Fruit fly (Drosophila melanogaster) whole organism, embryonic: ENCODE measurements around the gene Mer.
A peak's percentile ranks its signal among the peaks of the same experiment; 100 is the strongest.

ENCODE experiments used
- Atf6 ChIP-seq: fragments of 200-800 bp; sonication (Bioruptor generic); IDR thresholded peaks from 2 replicates; pipeline ENCODE4 v1.3.6; 2022; ENCODE audit warnings: missing biosample characterization, missing genetic modification characterization
- CG1024 ChIP-seq: fragments of 200-800 bp; sonication (Bioruptor generic); IDR thresholded peaks from 2 replicates; pipeline ENCODE4 v1.3.6; 2022; ENCODE audit warnings: missing biosample characterization, missing genetic modification characterization
- CG10274 ChIP-seq: fragments of 200-800 bp; sonication (Bioruptor generic); optimal IDR thresholded peaks from 3 replicates; lab custom pipeline; 2017; ENCODE audit warnings: missing biosample characterization, mild to moderate bottlenecking, missing genetic modification characterization
- CG10654 ChIP-seq: fragments of 200-800 bp; sonication (Bioruptor generic); optimal IDR thresholded peaks from 2 replicates; lab custom pipeline; 2016; ENCODE audit warnings: missing biosample characterization, missing genetic modification characterization
- CG11456 ChIP-seq: fragments of 200-800 bp; sonication (Bioruptor generic); IDR thresholded peaks from 3 replicates; pipeline ENCODE4 v1.3.6; 2022; ENCODE audit warnings: missing biosample characterization, missing genetic modification characterization
- CG11560 ChIP-seq: fragments of 200-800 bp; sonication (Bioruptor generic); IDR thresholded peaks from 3 replicates; pipeline ENCODE4 v1.3.6; 2022; ENCODE audit warnings: missing biosample characterization, missing genetic modification characterization
- CG12744 ChIP-seq: fragments of 200-800 bp; sonication (Bioruptor generic); optimal IDR thresholded peaks from 2 replicates; lab custom pipeline; 2016; ENCODE audit warnings: missing biosample characterization, missing genetic modification characterization
- CG12769 ChIP-seq: fragments of 200-800 bp; sonication (Bioruptor generic); optimal IDR thresholded peaks from 2 replicates; lab custom pipeline; 2019; ENCODE audit warnings: missing biosample characterization, mild to moderate bottlenecking, missing genetic modification characterization, moderate library complexity
- CG13424 ChIP-seq: fragments of 200-800 bp; sonication (Bioruptor generic); optimal IDR thresholded peaks from 2 replicates; lab custom pipeline; 2019; ENCODE audit warnings: missing biosample characterization, mild to moderate bottlenecking, missing genetic modification characterization, moderate library complexity
- CG14050 ChIP-seq: fragments of 200-800 bp; sonication (Bioruptor generic); IDR thresholded peaks from 3 replicates; pipeline ENCODE4 v1.3.6; 2022; ENCODE audit warnings: missing biosample characterization, missing genetic modification characterization
- CG14441 ChIP-seq: fragments of 200-800 bp; sonication (Bioruptor generic); IDR thresholded peaks from 2 replicates; pipeline ENCODE4 v1.3.6; 2022; ENCODE audit warnings: missing biosample characterization, missing genetic modification characterization
- CG15073 ChIP-seq: fragments of 200-800 bp; sonication (Bioruptor generic); optimal IDR thresholded peaks from 2 replicates; lab custom pipeline; 2016; ENCODE audit warnings: missing biosample characterization, missing genetic modification characterization
- CG15514 ChIP-seq: fragments of 200-800 bp; sonication (Bioruptor generic); optimal IDR thresholded peaks from 3 replicates; lab custom pipeline; 2017; ENCODE audit warnings: missing biosample characterization, missing genetic modification characterization, mild to moderate bottlenecking, moderate library complexity, missing genetic modification reagents
- CG17612 ChIP-seq: fragments of 200-800 bp; sonication (Bioruptor generic); IDR thresholded peaks from 2 replicates; pipeline ENCODE4 v1.3.6; 2022; ENCODE audit warnings: missing biosample characterization, missing genetic modification characterization
- CG18764 ChIP-seq: fragments of 200-800 bp; sonication (Bioruptor generic); optimal IDR thresholded peaks from 3 replicates; lab custom pipeline; 2016; ENCODE audit warnings: missing biosample characterization, missing genetic modification characterization
- CG2889 ChIP-seq: fragments of 200-800 bp; sonication (Bioruptor generic); IDR thresholded peaks from 3 replicates; pipeline ENCODE4 v1.3.6; 2022; ENCODE audit warnings: missing biosample characterization, missing genetic modification characterization
- CG32532 ChIP-seq: fragments of 200-800 bp; sonication (Bioruptor generic); IDR thresholded peaks from 2 replicates; pipeline ENCODE4 v1.3.6; 2022; ENCODE audit warnings: missing biosample characterization, missing genetic modification characterization
- CG32772 ChIP-seq: fragments of 200-800 bp; sonication (Bioruptor generic); IDR thresholded peaks from 2 replicates; pipeline ENCODE4 v1.3.6; 2022; ENCODE audit warnings: missing biosample characterization, missing genetic modification characterization
- CG3847 ChIP-seq: fragments of 200-800 bp; sonication (Bioruptor generic); IDR thresholded peaks from 2 replicates; pipeline ENCODE4 v1.3.6; 2022; ENCODE audit warnings: missing biosample characterization, missing genetic modification characterization
- CG3995 ChIP-seq: fragments of 200-800 bp; sonication (Bioruptor generic); optimal IDR thresholded peaks from 3 replicates; lab custom pipeline; 2016; ENCODE audit warnings: missing biosample characterization, missing genetic modification characterization
- CG4707 ChIP-seq: fragments of 200-800 bp; sonication (Bioruptor generic); optimal IDR thresholded peaks from 2 replicates; lab custom pipeline; 2018; ENCODE audit warnings: missing biosample characterization, mild to moderate bottlenecking, missing genetic modification characterization, moderate library complexity
- CG5953 ChIP-seq: fragments of 200-800 bp; sonication (Bioruptor generic); IDR thresholded peaks from 2 replicates; pipeline ENCODE4 v1.3.6; 2022; ENCODE audit warnings: missing biosample characterization, missing genetic modification characterization
- CG9437 ChIP-seq: fragments of 200-800 bp; sonication (Bioruptor generic); optimal IDR thresholded peaks from 2 replicates; lab custom pipeline; 2018; ENCODE audit warnings: missing biosample characterization, mild to moderate bottlenecking, missing genetic modification characterization
- Camta ChIP-seq: fragments of 200-800 bp; sonication (Bioruptor generic); optimal IDR thresholded peaks from 2 replicates; lab custom pipeline; 2016; ENCODE audit warnings: missing biosample characterization, missing genetic modification characterization
- Dfd ChIP-seq, 2 experiments: fragments of >200 bp; optimal IDR thresholded peaks; 2 replicates each; lab custom pipeline; 2017; ENCODE audit warnings: missing biosample characterization in 2 of 2, missing genetic modification characterization in 2 of 2
- E2f2 ChIP-seq: fragments of 200-800 bp; sonication (Bioruptor generic); IDR thresholded peaks from 2 replicates; pipeline ENCODE4 v1.3.6; 2022; ENCODE audit warnings: missing biosample characterization, missing genetic modification characterization
- Ets97D ChIP-seq: fragments of 200-800 bp; sonication (Bioruptor generic); optimal IDR thresholded peaks from 3 replicates; lab custom pipeline; 2016; ENCODE audit warnings: missing biosample characterization, missing genetic modification characterization
- HLH4C ChIP-seq: fragments of 200-800 bp; sonication (Bioruptor generic); IDR thresholded peaks from 3 replicates; pipeline ENCODE4 v1.3.6; 2022; ENCODE audit warnings: missing biosample characterization, missing genetic modification characterization; ENCODE audit not compliant: partially characterized antibody
- Mes4 ChIP-seq: fragments of 200-800 bp; sonication (Bioruptor generic); optimal IDR thresholded peaks from 2 replicates; lab custom pipeline; 2016; ENCODE audit warnings: missing biosample characterization, missing genetic modification characterization
- Oaz ChIP-seq: fragments of 200-800 bp; sonication (Bioruptor generic); IDR thresholded peaks from 2 replicates; pipeline ENCODE4 v1.3.6; 2022; ENCODE audit warnings: missing biosample characterization, missing genetic modification characterization
- Optix ChIP-seq: fragments of 200-800 bp; sonication (Bioruptor generic); IDR thresholded peaks from 3 replicates; pipeline ENCODE4 v1.3.6; 2022; ENCODE audit warnings: missing biosample characterization, missing genetic modification characterization
- Rfx ChIP-seq: fragments of 200-800 bp; sonication (Bioruptor generic); IDR thresholded peaks from 2 replicates; pipeline ENCODE4 v1.3.6; 2022; ENCODE audit warnings: missing biosample characterization, missing genetic modification characterization
- Scr ChIP-seq: fragments of 200-800 bp; sonication (Bioruptor generic); IDR thresholded peaks from 2 replicates; pipeline ENCODE4 v1.3.6; 2022; ENCODE audit warnings: missing biosample characterization, missing genetic modification characterization; ENCODE audit not compliant: partially characterized antibody
- Trl ChIP-seq, 3 experiments: fragments of >200 bp in 2 of 3; fragments of 200-800 bp in 1 of 3; sonication (Bioruptor generic) in 1 of 3; optimal IDR thresholded peaks; 2 replicates in 1 of 3; 3 replicates in 2 of 3; lab custom pipeline; 2016 to 2017; ENCODE audit warnings: missing biosample characterization in 1 of 3, missing genetic modification characterization in 1 of 3
- dimm ChIP-seq: fragments of 200-800 bp; sonication (Bioruptor generic); IDR thresholded peaks from 2 replicates; pipeline ENCODE4 v1.3.6; 2022; ENCODE audit warnings: missing biosample characterization, missing genetic modification characterization
- dysf ChIP-seq: fragments of 200-800 bp; sonication (Bioruptor generic); IDR thresholded peaks from 3 replicates; pipeline ENCODE4 v1.3.6; 2022; ENCODE audit warnings: missing biosample characterization, missing genetic modification characterization
- fu2 ChIP-seq: fragments of 200-800 bp; sonication (Bioruptor generic); optimal IDR thresholded peaks from 2 replicates; lab custom pipeline; 2016; ENCODE audit warnings: missing biosample characterization, missing genetic modification characterization
- gfzf ChIP-seq: fragments of 200-800 bp; sonication (Bioruptor generic); optimal IDR thresholded peaks from 2 replicates; lab custom pipeline; 2016; ENCODE audit warnings: missing biosample characterization, mild to moderate bottlenecking, missing genetic modification characterization, moderate library complexity
- grn ChIP-seq: fragments of 200-800 bp; sonication (Bioruptor generic); optimal IDR thresholded peaks from 3 replicates; lab custom pipeline; 2017; ENCODE audit warnings: missing biosample characterization, missing genetic modification characterization
- hkb ChIP-seq, 2 experiments: fragments of 200-800 bp in 1 of 2; fragments of >200 bp in 1 of 2; sonication (Bioruptor generic) in 1 of 2; IDR thresholded peaks in 1 of 2; optimal IDR thresholded peaks in 1 of 2; 2 replicates each; pipeline versions ENCODE4 v1.3.6 to Lab custom; 2017 to 2022; ENCODE audit warnings: missing biosample characterization in 1 of 2, missing genetic modification characterization in 1 of 2
- knrl ChIP-seq: fragments of 200-800 bp; sonication (Bioruptor generic); IDR thresholded peaks from 3 replicates; pipeline ENCODE4 v1.3.6; 2022; ENCODE audit warnings: missing biosample characterization, missing genetic modification characterization; ENCODE audit not compliant: partially characterized antibody
- maf-S ChIP-seq: fragments of 200-800 bp; sonication (Bioruptor generic); optimal IDR thresholded peaks from 2 replicates; lab custom pipeline; 2016; ENCODE audit warnings: missing biosample characterization, missing genetic modification characterization
- nerfin-1 ChIP-seq: fragments of 200-800 bp; sonication (Bioruptor generic); optimal IDR thresholded peaks from 3 replicates; lab custom pipeline; 2019; ENCODE audit warnings: missing biosample characterization, mild to moderate bottlenecking, missing genetic modification characterization, moderate library complexity
- ro ChIP-seq: fragments of 200-800 bp; sonication (Bioruptor generic); IDR thresholded peaks from 2 replicates; pipeline ENCODE4 v1.3.6; 2022; ENCODE audit warnings: missing biosample characterization, missing genetic modification characterization
- row ChIP-seq: fragments of 200-800 bp; sonication (Bioruptor generic); IDR thresholded peaks from 3 replicates; pipeline ENCODE4 v1.3.6; 2022; ENCODE audit warnings: missing biosample characterization, missing genetic modification characterization
- salm ChIP-seq: fragments of 200-800 bp; sonication (Bioruptor generic); optimal IDR thresholded peaks from 2 replicates; lab custom pipeline; 2018; ENCODE audit warnings: missing biosample characterization, mild to moderate bottlenecking, missing genetic modification characterization
- sqz ChIP-seq: fragments of 200-800 bp; sonication (Bioruptor generic); optimal IDR thresholded peaks from 3 replicates; lab custom pipeline; 2018; ENCODE audit warnings: missing biosample characterization, mild to moderate bottlenecking, missing genetic modification characterization
- stc ChIP-seq: fragments of 200-800 bp; sonication (Bioruptor generic); IDR thresholded peaks from 2 replicates; pipeline ENCODE4 v1.3.6; 2022; ENCODE audit warnings: missing biosample characterization, missing genetic modification characterization
- tgo ChIP-seq: fragments of 200-800 bp; sonication (Bioruptor generic); IDR thresholded peaks from 3 replicates; pipeline ENCODE4 v1.3.6; 2022; ENCODE audit warnings: missing biosample characterization, missing genetic modification characterization
- toy ChIP-seq: fragments of 200-800 bp; sonication (Bioruptor generic); IDR thresholded peaks from 2 replicates; pipeline ENCODE4 v1.3.6; 2022; ENCODE audit warnings: missing biosample characterization, missing genetic modification characterization
- usp ChIP-seq: fragments of >200 bp; optimal IDR thresholded peaks from 2 replicates; lab custom pipeline; 2017; ENCODE audit warnings: missing biosample characterization, missing genetic modification characterization

The Mer gene

dm6 chrX:19696845-19697244 is 3.5 kb upstream of the Mer start, which contains the start of gene Cdc42 (continued):
- no peak for TF ChIP-seq maf-S (GFP tag; lab: Kevin White, UChicago)
- peak; percentile 23 for TF ChIP-seq Ets97D
- TF ChIP-seq CG13424 = no peak
- no peak for TF ChIP-seq sqz
- no peak for TF ChIP-seq stc (GFP tag; lab: Robert Waterston, UW)
- TF ChIP-seq dimm (GFP tag; lab: Robert Waterston, UW) = no peak
- no peak for TF ChIP-seq Atf6 (GFP tag; lab: Robert Waterston, UW)
- no peak for TF ChIP-seq CG15073
- TF ChIP-seq fu2 (GFP tag; lab: Kevin White, UChicago) = no peak
- TF ChIP-seq Dfd (GFP tag; optimal IDR thresholded peaks at IDR 0.05; lab: Kevin White, UChicago) = no peak
- TF ChIP-seq CG12744 (GFP tag; lab: Kevin White, UChicago) = no peak
- peak in 1 of 2 experiments; percentile 35 for TF ChIP-seq Trl (optimal IDR thresholded peaks at IDR 0.05; lab: Kevin White, UChicago)
- no peak for TF ChIP-seq Trl (GFP tag; optimal IDR thresholded peaks at IDR 0.05; lab: Kevin White, UChicago)
- no peak for TF ChIP-seq CG4707
- no peak for TF ChIP-seq CG10654 (GFP tag; lab: Kevin White, UChicago)
- 0 out of 3 replicates have a peak, but pooled peaks have one; percentile 11 for TF ChIP-seq knrl (GFP tag; lab: Robert Waterston, UW)
- TF ChIP-seq CG32532 (GFP tag; lab: Robert Waterston, UW) = peak; percentile 36; the same call in 1 of the 2 replicates
- no peak for TF ChIP-seq toy (GFP tag; lab: Robert Waterston, UW)
- no peak for TF ChIP-seq CG10274 (GFP tag; lab: Kevin White, UChicago)
- 0 out of 2 replicates have a peak, but pooled peaks have one; percentile 13 for TF ChIP-seq Scr
- no peak for TF ChIP-seq CG14441 (GFP tag; lab: Robert Waterston, UW)
- TF ChIP-seq hkb (optimal IDR thresholded peaks at IDR 0.05; lab: Kevin White, UChicago) = no peak
- TF ChIP-seq hkb (GFP tag; IDR thresholded peaks at IDR 0.05; lab: Robert Waterston, UW) = no peak
- TF ChIP-seq CG3847 (GFP tag; lab: Robert Waterston, UW) = 0 out of 2 replicates have a peak, but pooled peaks have one; percentile 17
- TF ChIP-seq Optix (GFP tag; lab: Robert Waterston, UW) = no peak
- TF ChIP-seq CG12769 = no peak
- no peak for TF ChIP-seq CG9437
- no peak for TF ChIP-seq salm (tag; lab: Kevin White, UChicago)
- TF ChIP-seq Oaz (GFP tag; lab: Robert Waterston, UW) = no peak
- no peak for TF ChIP-seq usp
- peak; percentile 92 for TF ChIP-seq CG3995 (GFP tag; lab: Kevin White, UChicago)
- no peak for TF ChIP-seq grn (GFP tag; lab: Kevin White, UChicago)
- no peak for TF ChIP-seq nerfin-1 (tag; lab: Kevin White, UChicago)
- no peak for TF ChIP-seq CG11560 (tag; lab: Robert Waterston, UW)
- peak; percentile 30; the same call in 1 of the 2 replicates for TF ChIP-seq CG1024 (GFP tag; lab: Robert Waterston, UW)
- TF ChIP-seq Rfx (GFP tag; lab: Robert Waterston, UW) = peak; percentile 43; the same call in 1 of the 2 replicates
- TF ChIP-seq CG11456 (GFP tag; lab: Robert Waterston, UW) = peak; percentile 20; the same call in 1 of the 3 replicates
- no peak for TF ChIP-seq dysf (GFP tag; lab: Robert Waterston, UW)
- TF ChIP-seq Mes4 = no peak
- peak; percentile 42 for TF ChIP-seq CG15514
- no peak for TF ChIP-seq CG5953 (GFP tag; lab: Robert Waterston, UW)
- TF ChIP-seq CG32772 (GFP tag; lab: Robert Waterston, UW) = no peak
- no peak for TF ChIP-seq ro (GFP tag; lab: Robert Waterston, UW)
- no peak for TF ChIP-seq CG17612 (GFP tag; lab: Robert Waterston, UW)
- TF ChIP-seq E2f2 (GFP tag; lab: Robert Waterston, UW) = no peak
- TF ChIP-seq CG18764 = no peak
- no peak for TF ChIP-seq CG14050
- TF ChIP-seq row (GFP tag; lab: Robert Waterston, UW) = peak; percentile 69
- peak; percentile 58 for TF ChIP-seq gfzf
- no peak for TF ChIP-seq Camta
- no peak for TF ChIP-seq CG2889 (GFP tag; lab: Robert Waterston, UW)
- TF ChIP-seq HLH4C = 0 out of 3 replicates have a peak, but pooled peaks have one; percentile 34
- TF ChIP-seq tgo (GFP tag; lab: Robert Waterston, UW) = no peak
